Worm (Caenorhabditis elegans): ENCODE results near the gene grl-14.

DNA sequence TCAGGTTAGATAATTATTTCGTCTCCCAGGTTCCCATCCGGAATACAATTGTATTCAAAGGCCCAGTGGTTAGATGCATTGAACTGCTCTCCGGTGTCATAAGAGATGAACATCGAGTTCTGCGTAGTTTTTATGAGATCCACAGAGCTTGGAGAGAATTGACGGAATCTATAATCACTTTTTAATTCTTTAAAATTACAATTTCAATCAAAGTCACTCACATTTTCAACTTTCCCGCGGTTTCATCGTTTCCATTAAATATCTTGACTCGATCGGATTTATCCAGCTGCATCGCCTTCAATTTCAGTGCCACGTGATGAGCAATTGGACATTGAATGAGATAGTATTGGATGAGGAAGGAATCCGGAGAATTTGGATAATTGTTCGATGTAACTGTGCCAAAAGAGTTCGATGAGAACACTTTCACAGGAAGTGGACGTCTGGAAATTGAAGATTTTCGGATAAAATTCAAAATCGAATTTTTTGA lies 22.4 kb downstream of the grl-14 start:
- TF ChIP-seq lir-3 (tag; optimal IDR thresholded peaks at IDR 0.05), result no peak
- TF ChIP-seq snpc-4 (tag; optimal IDR thresholded peaks at IDR 0.05), result no peak
- TF ChIP-seq daf-19 (GFP tag; conservative IDR thresholded peaks at IDR 0.05), result no peak
- TF ChIP-seq nhr-25 (tag; optimal IDR thresholded peaks at IDR 0.05; ENCODE audit: borderline replicate concordance, insufficient read depth), result no peak

Data from whole organism, L4 larva.